Worm (Caenorhabditis elegans): ENCODE measurements around the gene T24C2.3.

T24C2.3 gene

ce11 chrX:14561416-14561973 lies 18.2 kb downstream of the T24C2.3 start (continued):
- TF ChIP-seq blmp-1 (tag; optimal IDR thresholded peaks at IDR 0.05) = peak; percentile 50
- TF ChIP-seq ztf-11 (tag; optimal IDR thresholded peaks at IDR 0.05) = no peak
- TF ChIP-seq fos-1 (tag; optimal IDR thresholded peaks at IDR 0.05) = peak; percentile 45
- peak; percentile 32 for TF ChIP-seq isw-1 (GFP tag; IDR thresholded peaks at IDR 0.05)
- TF ChIP-seq irx-1 (tag; optimal IDR thresholded peaks at IDR 0.05) = peak; percentile 7
- TF ChIP-seq ces-1 (GFP tag; optimal IDR thresholded peaks at IDR 0.05) = no peak
- peak; percentile 65 for TF ChIP-seq swsn-7 (tag; optimal IDR thresholded peaks at IDR 0.05)
- peak; percentile 61 for TF ChIP-seq unc-86 (tag; optimal IDR thresholded peaks at IDR 0.05)
- peak; percentile 4 for TF ChIP-seq pax-3 (tag; optimal IDR thresholded peaks at IDR 0.05)
- TF ChIP-seq pag-3 (tag; optimal IDR thresholded peaks at IDR 0.05; ENCODE audit: borderline replicate concordance, insufficient read depth) = no peak
- TF ChIP-seq efl-1 (optimal IDR thresholded peaks at IDR 0.05) = peak in 1 of 2 experiments; percentile 22
- no peak for TF ChIP-seq efl-1 (GFP tag; optimal IDR thresholded peaks at IDR 0.05 in 1 of 2)
- peak in 1 of 2 experiments; percentile 4 for TF ChIP-seq lin-35 (GFP tag; optimal IDR thresholded peaks at IDR 0.05)
- peak; percentile 68 for TF ChIP-seq snu-23 (GFP tag; optimal IDR thresholded peaks at IDR 0.05)
- TF ChIP-seq ceh-63 (GFP tag; optimal IDR thresholded peaks at IDR 0.05) = no peak
- TF ChIP-seq mep-1 (tag; optimal IDR thresholded peaks at IDR 0.05) = peak; percentile 44
- TF ChIP-seq lin-14 (GFP tag; optimal IDR thresholded peaks at IDR 0.05) = peak; percentile 97
- 0 out of 2 replicates have a peak, but pooled peaks have one; percentile 37 for TF ChIP-seq unc-98 (GFP tag; IDR thresholded peaks at IDR 0.05)
- TF ChIP-seq fkh-8 (tag; optimal IDR thresholded peaks at IDR 0.05) = peak; percentile 83
- TF ChIP-seq unc-130 (tag; optimal IDR thresholded peaks at IDR 0.05) = peak; percentile 51

- peak; percentile 34 for TF ChIP-seq nhr-77 (tag; optimal IDR thresholded peaks at IDR 0.05)
- TF ChIP-seq C04F5.9 (tag; optimal IDR thresholded peaks at IDR 0.05) = no peak
- peak; percentile 82 for TF ChIP-seq swsn-7 (tag; optimal IDR thresholded peaks at IDR 0.05)
- no peak for TF ChIP-seq C34B4.2 (tag; optimal IDR thresholded peaks at IDR 0.05)
- TF ChIP-seq nhr-20 (tag; optimal IDR thresholded peaks at IDR 0.05) = peak; percentile 70
- TF ChIP-seq dpl-1 (GFP tag; optimal IDR thresholded peaks at IDR 0.05) = peak in 1 of 3 experiments; percentile 4
- TF ChIP-seq isw-1 (GFP tag; IDR thresholded peaks at IDR 0.05) = no peak
- TF ChIP-seq alr-1 (tag; optimal IDR thresholded peaks at IDR 0.05; ENCODE audit: borderline replicate concordance) = no peak
- TF ChIP-seq fkh-8 (tag; optimal IDR thresholded peaks at IDR 0.05) = peak; percentile 99
- TF ChIP-seq ces-1 (GFP tag; optimal IDR thresholded peaks at IDR 0.05) = no peak
- peak; percentile 86 for TF ChIP-seq dsc-1 (tag; optimal IDR thresholded peaks at IDR 0.05)
- TF ChIP-seq lin-39 (tag; optimal IDR thresholded peaks at IDR 0.05) = no peak
- peak; percentile 8 for TF ChIP-seq fos-1 (tag; optimal IDR thresholded peaks at IDR 0.05)
- peak; percentile 98 for TF ChIP-seq nhr-71 (tag; optimal IDR thresholded peaks at IDR 0.05)
- TF ChIP-seq efl-1 (optimal IDR thresholded peaks at IDR 0.05) = no peak
- no peak for TF ChIP-seq efl-1 (GFP tag; optimal IDR thresholded peaks at IDR 0.05 in 1 of 2)
- no peak for TF ChIP-seq nhr-12 (tag; optimal IDR thresholded peaks at IDR 0.05)
- TF ChIP-seq unc-30 (tag; optimal IDR thresholded peaks at IDR 0.05) = no peak
- peak; percentile 46 for TF ChIP-seq mep-1 (tag; optimal IDR thresholded peaks at IDR 0.05)
- peak; percentile 88 for TF ChIP-seq mef-2 (tag; optimal IDR thresholded peaks at IDR 0.05)
- peak; percentile 35 for TF ChIP-seq lir-3 (tag; optimal IDR thresholded peaks at IDR 0.05; ENCODE audit: poor library complexity)
- TF ChIP-seq nhr-237 (tag; optimal IDR thresholded peaks at IDR 0.05) = no peak
- no peak for TF ChIP-seq nhr-90 (tag; optimal IDR thresholded peaks at IDR 0.05; ENCODE audit: poor library complexity)
- peak; percentile 23 for TF ChIP-seq rnt-1 (tag; optimal IDR thresholded peaks at IDR 0.05)
- TF ChIP-seq unc-86 (tag; optimal IDR thresholded peaks at IDR 0.05) = peak; percentile 81
- no peak for TF ChIP-seq lin-15B (tag; optimal IDR thresholded peaks at IDR 0.05)
- TF ChIP-seq nhr-11 (tag; optimal IDR thresholded peaks at IDR 0.05) = peak; percentile 81
- no peak for TF ChIP-seq hlh-17 (GFP tag; optimal IDR thresholded peaks at IDR 0.05; ENCODE audit: borderline replicate concordance)
- TF ChIP-seq aha-1 (tag; optimal IDR thresholded peaks at IDR 0.05) = no peak
- TF ChIP-seq efl-3 (GFP tag; optimal IDR thresholded peaks at IDR 0.05) = no peak
- no peak for TF ChIP-seq mab-9 (GFP tag; IDR thresholded peaks at IDR 0.05)
- TF ChIP-seq fkh-4 (tag; optimal IDR thresholded peaks at IDR 0.05; ENCODE audit: borderline replicate concordance) = no peak
- TF ChIP-seq ceh-88 (GFP tag; IDR thresholded peaks at IDR 0.05) = no peak
- peak; percentile 86 for TF ChIP-seq ztf-4 (tag; optimal IDR thresholded peaks at IDR 0.05)
- TF ChIP-seq grh-1 (GFP tag; IDR thresholded peaks at IDR 0.05) = no peak
- TF ChIP-seq egl-27 (tag; optimal IDR thresholded peaks at IDR 0.05) = no peak
- peak; percentile 39 for TF ChIP-seq irx-1 (tag; optimal IDR thresholded peaks at IDR 0.05)
Observed at ce11 chrX:14562286-14563086, 19.2 kb downstream of the T24C2.3 start.
